Fruit fly (Drosophila melanogaster) whole organism, embryonic: Measurements from ENCODE around the gene CG34251.

Experiments used
- Fer1 ChIP-seq: fragments of 200-800 bp; sonication (Bioruptor generic); optimal IDR thresholded peaks from 2 replicates; lab custom pipeline; 2017; ENCODE audit warnings: missing biosample characterization, mild to moderate bottlenecking, missing genetic modification characterization
- MESR4 ChIP-seq: fragments of 200-800 bp; sonication (Bioruptor generic); optimal IDR thresholded peaks from 2 replicates; lab custom pipeline; 2018; ENCODE audit warnings: missing biosample characterization, mild to moderate bottlenecking, missing genetic modification characterization, moderate library complexity
- Side ChIP-seq: fragments of 200-800 bp; sonication (Bioruptor generic); optimal IDR thresholded peaks from 2 replicates; lab custom pipeline; 2016; ENCODE audit warnings: missing biosample characterization, missing genetic modification characterization
- en ChIP-seq: fragments of 200-800 bp; sonication (Bioruptor generic); optimal IDR thresholded peaks from 2 replicates; lab custom pipeline; 2016; ENCODE audit warnings: missing biosample characterization, missing genetic modification characterization
- eve ChIP-seq, 2 experiments: fragments of >200 bp; optimal IDR thresholded peaks; 2 replicates each; lab custom pipeline; 2017; ENCODE audit warnings: missing biosample characterization in 2 of 2, missing genetic modification characterization in 2 of 2
- gce ChIP-seq: fragments of 200-800 bp; sonication (Bioruptor generic); IDR thresholded peaks from 3 replicates; pipeline ENCODE4 v1.3.6; 2022; ENCODE audit warnings: missing biosample characterization, missing genetic modification characterization
- wek ChIP-seq: fragments of 200-800 bp; sonication (Bioruptor generic); optimal IDR thresholded peaks from 3 replicates; lab custom pipeline; 2018; ENCODE audit warnings: missing biosample characterization, mild to moderate bottlenecking, missing genetic modification characterization, moderate library complexity

DNA sequence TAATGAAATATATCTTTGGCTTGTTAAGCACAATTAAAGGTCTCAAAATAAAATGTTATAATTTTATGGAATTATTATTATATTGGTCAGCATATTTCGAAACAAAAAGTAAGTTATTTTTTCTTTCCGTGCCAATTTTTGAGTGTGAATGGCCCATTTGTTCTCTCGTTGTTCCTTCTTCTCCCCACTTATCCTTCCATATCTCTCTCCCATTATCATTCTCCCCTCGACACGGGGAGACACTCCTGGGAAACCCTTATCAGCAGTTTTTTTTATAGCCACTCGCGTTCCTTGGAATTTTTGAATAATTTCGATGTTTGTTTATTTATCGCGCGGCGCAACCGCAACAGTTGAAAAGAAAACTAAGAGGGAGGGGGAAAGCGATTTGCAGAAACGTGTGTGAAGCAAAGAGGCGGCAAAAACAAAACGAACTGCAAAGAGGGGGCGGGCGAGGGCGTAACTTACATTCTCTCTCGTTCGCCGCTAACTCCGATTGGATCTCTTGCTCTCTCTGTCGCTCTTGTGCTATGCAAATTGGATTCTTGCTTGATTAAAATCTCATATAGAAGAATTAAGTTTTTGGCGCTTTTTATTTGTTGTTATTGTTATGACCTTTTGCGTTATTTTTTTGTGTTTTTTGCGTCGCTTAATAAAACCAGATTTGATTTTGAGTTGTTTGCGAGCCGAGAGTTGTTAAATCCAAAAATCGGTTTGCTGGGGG lies 3.6 kb upstream of the CG34251 start:
- no peak for TF ChIP-seq MESR4 (GFP tag; lab: Kevin White, UChicago)
- TF ChIP-seq eve (GFP tag; optimal IDR thresholded peaks at IDR 0.05; lab: Kevin White, UChicago), result no peak
- no peak for TF ChIP-seq en
- TF ChIP-seq gce, result no peak
- TF ChIP-seq wek (GFP tag; lab: Kevin White, UChicago), result no peak
- no peak for TF ChIP-seq Fer1 (GFP tag; lab: Kevin White, UChicago)
- TF ChIP-seq Side (GFP tag; lab: Kevin White, UChicago), result no peak
